Fruit fly (Drosophila melanogaster): ENCODE measurements around the gene btd.

btd gene

dm6 chrX:9729013-9730002 lies 35.3 kb downstream of the btd start, which contains the start of gene Sp1:
Sp1 (plus strand) TSS chrX:9729648.
- no peak for TF ChIP-seq CG17801 (GFP tag; optimal IDR thresholded peaks at IDR 0.05; ENCODE audit: partially characterized antibody)

- TF ChIP-seq CG17801 (GFP tag; optimal IDR thresholded peaks at IDR 0.05; ENCODE audit: partially characterized antibody), result no peak
Measured at dm6 chrX:9731515-9731914, 37.5 kb downstream of the btd start.

dm6 chrX:9733189-9733588 lies 39.2 kb downstream of the btd start:
- no peak for TF ChIP-seq CG17801 (GFP tag; optimal IDR thresholded peaks at IDR 0.05; ENCODE audit: partially characterized antibody)

- TF ChIP-seq CG17801 (GFP tag; optimal IDR thresholded peaks at IDR 0.05; ENCODE audit: partially characterized antibody), result no peak
Measured at dm6 chrX:9734808-9735207, 40.8 kb downstream of the btd start.

dm6 chrX:9738551-9738950 lies 44.6 kb downstream of the btd start:
- no peak for TF ChIP-seq CG17801 (GFP tag; optimal IDR thresholded peaks at IDR 0.05; ENCODE audit: partially characterized antibody)

dm6 chrX:9740269-9740668 lies 46.3 kb downstream of the btd start:
- no peak for TF ChIP-seq CG17801 (GFP tag; optimal IDR thresholded peaks at IDR 0.05; ENCODE audit: partially characterized antibody)

dm6 chrX:9742084-9742483 lies 48.1 kb downstream of the btd start:
- TF ChIP-seq CG17801 (GFP tag; optimal IDR thresholded peaks at IDR 0.05; ENCODE audit: partially characterized antibody), result no peak

dm6 chrX:9744034-9744673 lies 50.2 kb downstream of the btd start:
- no peak for TF ChIP-seq CG17801 (GFP tag; optimal IDR thresholded peaks at IDR 0.05; ENCODE audit: partially characterized antibody)

dm6 chrX:9744674-9745246 lies 50.8 kb downstream of the btd start:
- no peak for TF ChIP-seq CG17801 (GFP tag; optimal IDR thresholded peaks at IDR 0.05; ENCODE audit: partially characterized antibody)

All from ovary, adult (tissue).